Fruit fly (Drosophila melanogaster) whole organism, wandering third instar larva: ENCODE measurements around the gene Acbp3.

Experiments used
- Abd-B ChIP-seq: fragments of >200 bp; optimal IDR thresholded peaks from 2 replicates; lab custom pipeline; 2017; ENCODE audit warnings: missing biosample characterization, missing genetic modification characterization
- GATAd ChIP-seq: sonication (Bioruptor generic); optimal IDR thresholded peaks from 2 replicates; lab custom pipeline; 2016; ENCODE audit warnings: missing biosample characterization, missing genetic modification characterization
- HLH106 ChIP-seq: fragments of 200-800 bp; optimal IDR thresholded peaks from 3 replicates; lab custom pipeline; 2019; ENCODE audit warnings: missing biosample characterization, mild to moderate bottlenecking, missing genetic modification characterization, moderate library complexity
- Hr78 ChIP-seq: fragments of >200 bp; optimal IDR thresholded peaks from 2 replicates; lab custom pipeline; 2017; ENCODE audit warnings: missing biosample characterization, missing genetic modification characterization
- N ChIP-seq: fragments of >200 bp; optimal IDR thresholded peaks from 2 replicates; lab custom pipeline; 2018; ENCODE audit warnings: missing biosample characterization, missing external identifiers, missing genetic modification characterization
- Rel ChIP-seq, 2 experiments: fragments of 200-800 bp; sonication (Bioruptor generic) in 1 of 2; optimal IDR thresholded peaks; 2 replicates in 1 of 2; 3 replicates in 1 of 2; lab custom pipeline; 2016 to 2019; ENCODE audit warnings: mild to moderate bottlenecking in 2 of 2, missing biosample characterization in 2 of 2, missing genetic modification characterization in 2 of 2, moderate library complexity in 1 of 2
- dmrt93B ChIP-seq: fragments of 200-800 bp; sonication (Bioruptor generic); optimal IDR thresholded peaks from 2 replicates; lab custom pipeline; 2018; ENCODE audit warnings: missing biosample characterization, mild to moderate bottlenecking, missing genetic modification characterization
- h ChIP-seq: fragments of 200-800 bp; sonication (Bioruptor generic); optimal IDR thresholded peaks from 3 replicates; lab custom pipeline; 2016; ENCODE audit warnings: missing biosample characterization, mild to moderate bottlenecking, missing genetic modification characterization
- lola ChIP-seq: fragments of >200 bp; optimal IDR thresholded peaks from 2 replicates; lab custom pipeline; 2017; ENCODE audit warnings: missing biosample characterization, missing genetic modification characterization
- pan ChIP-seq: fragments of >200 bp; optimal IDR thresholded peaks from 2 replicates; lab custom pipeline; 2017
- psq ChIP-seq: fragments of 200-800 bp; sonication (Bioruptor generic); optimal IDR thresholded peaks from 3 replicates; lab custom pipeline; 2017; ENCODE audit warnings: missing biosample characterization, mild to moderate bottlenecking, missing genetic modification characterization, moderate library complexity
- sv ChIP-seq: fragments of 200-800 bp; sonication (Bioruptor generic); optimal IDR thresholded peaks from 3 replicates; lab custom pipeline; 2016; ENCODE audit warnings: missing biosample characterization, missing genetic modification characterization

- TF ChIP-seq dmrt93B (no peak), pan (lab: Kevin White, UChicago) (no peak), Hr78 (GFP tag; lab: Kevin White, UChicago) (no peak), Rel (GFP tag; optimal IDR thresholded peaks at IDR 0.05; lab: Kevin White, UChicago) (no peak), Rel (tag; optimal IDR thresholded peaks at IDR 0.05; lab: Kevin White, UChicago) (no peak), HLH106 (tag; lab: Kevin White, UChicago) (no peak), Abd-B (no peak), psq (GFP tag; lab: Kevin White, UChicago) (peak; percentile 14), lola (GFP tag; lab: Kevin White, UChicago) (no peak), GATAd (GFP tag; lab: Kevin White, UChicago) (no peak), N (no peak), h (GFP tag; lab: Kevin White, UChicago) (no peak), sv (no peak)
Measured at dm6 chr3L:7137613-7138189, 7.0 kb downstream of the Acbp3 start.
